Worm (Caenorhabditis elegans) whole organism, young adult: ENCODE data around the gene clec-133.

ENCODE experiments used
- hsf-1 ChIP-seq: fragments of 200-800 bp; sonication (Bioruptor generic); IDR thresholded peaks from 2 replicates; pipeline ENCODE4 v1.3.6; 2022; ENCODE audit warnings: missing genetic modification reagents, missing genetic modification characterization, missing compliant biosample characterization
- lin-54 ChIP-seq: fragments of 200-800 bp; sonication (Bioruptor generic); optimal IDR thresholded peaks from 2 replicates; lab custom pipeline; 2018; ENCODE audit warnings: mild to moderate bottlenecking, missing genetic modification characterization, missing compliant biosample characterization
- pha-4 ChIP-seq: fragments of 150-350 bp; sonication (generic microtip); optimal IDR thresholded peaks from 2 replicates; lab custom pipeline; 2014; ENCODE audit warnings: missing biosample characterization, missing genetic modification reagents, missing genetic modification characterization

ce11 chrII:3598721-3599120 is 20.5 kb downstream of the clec-133 start, which contains the start of gene Y49F6A.11:
- no peak for TF ChIP-seq pha-4 (tag; lab: Kevin White, UChicago)
- TF ChIP-seq lin-54, result no peak
- no peak for TF ChIP-seq hsf-1 (GFP tag; lab: Robert Waterston, UW)
